Worm (Caenorhabditis elegans) whole organism, L4/young adult: ENCODE results near the gene K07E1.1.

ENCODE experiments used
- W03F9.2 ChIP-seq: fragments of 150-350 bp; optimal IDR thresholded peaks from 2 replicates; lab custom pipeline; 2014; ENCODE audit warnings: missing biosample characterization, missing genetic modification characterization
- dao-5 ChIP-seq: sonication (generic microtip); optimal IDR thresholded peaks from 2 replicates; lab custom pipeline; 2016; ENCODE audit warnings: missing genotype, missing genetic modification characterization, moderate library complexity, missing compliant biosample characterization
- him-1 ChIP-seq: sonication (generic microtip); optimal IDR thresholded peaks from 2 replicates; lab custom pipeline; 2016; ENCODE audit warnings: missing genotype, missing genetic modification reagents, missing genetic modification characterization, missing compliant biosample characterization

K07E1.1 gene

ce11 chrII:4600276-4600675 is 49.4 kb downstream of the K07E1.1 start:
- no peak for TF ChIP-seq him-1 (tag; lab: Kevin White, UChicago)
- no peak for TF ChIP-seq W03F9.2 (tag; lab: Kevin White, UChicago)
- no peak for TF ChIP-seq dao-5 (tag; lab: Kevin White, UChicago)

ce11 chrII:4600818-4601217 is 49.9 kb downstream of the K07E1.1 start:
- TF ChIP-seq dao-5 (tag; lab: Kevin White, UChicago), result no peak

ce11 chrII:4601256-4601655 is 50.4 kb downstream of the K07E1.1 start, which contains the start of gene ipla-1:
ipla-1 (minus strand) TSS chrII:4601356.
- TF ChIP-seq W03F9.2 (tag; lab: Kevin White, UChicago), result no peak
- TF ChIP-seq him-1 (tag; lab: Kevin White, UChicago), result no peak
- TF ChIP-seq dao-5 (tag; lab: Kevin White, UChicago), result no peak
